Fruit fly (Drosophila melanogaster) whole organism, embryonic: ENCODE data around the gene CG7766.

Experiments used
- ATbp ChIP-seq: fragments of 200-800 bp; sonication (Bioruptor generic); optimal IDR thresholded peaks from 2 replicates; lab custom pipeline; 2017; ENCODE audit warnings: missing biosample characterization, mild to moderate bottlenecking, missing genetic modification characterization, missing genetic modification reagents
- Abd-B ChIP-seq: fragments of 200-800 bp; sonication (Bioruptor generic); optimal IDR thresholded peaks from 2 replicates; lab custom pipeline; 2018; ENCODE audit warnings: missing biosample characterization, mild to moderate bottlenecking, missing genetic modification characterization, moderate library complexity
- CG11695 ChIP-seq: fragments of 200-800 bp; sonication (Bioruptor generic); IDR thresholded peaks from 3 replicates; pipeline ENCODE4 v1.3.6; 2022; ENCODE audit warnings: missing biosample characterization, missing genetic modification characterization
- CG13296 ChIP-seq: fragments of 200-800 bp; sonication (Bioruptor generic); optimal IDR thresholded peaks from 3 replicates; lab custom pipeline; 2018; ENCODE audit warnings: missing biosample characterization, mild to moderate bottlenecking, missing genetic modification characterization
- CG14667 ChIP-seq: fragments of 200-800 bp; sonication (Bioruptor generic); IDR thresholded peaks from 2 replicates; pipeline ENCODE4 v1.3.6; 2022; ENCODE audit warnings: missing biosample characterization, missing genetic modification characterization
- CG2678 ChIP-seq: fragments of 200-800 bp; sonication (Bioruptor generic); optimal IDR thresholded peaks from 3 replicates; lab custom pipeline; 2019; ENCODE audit warnings: missing biosample characterization, mild to moderate bottlenecking, missing genetic modification characterization, moderate library complexity
- CG2875 ChIP-seq: fragments of 200-800 bp; sonication (Bioruptor generic); optimal IDR thresholded peaks from 2 replicates; lab custom pipeline; 2017; ENCODE audit warnings: missing biosample characterization, mild to moderate bottlenecking, missing genetic modification characterization, missing genetic modification reagents
- CG3407 ChIP-seq: fragments of 200-800 bp; sonication (Bioruptor generic); optimal IDR thresholded peaks from 2 replicates; lab custom pipeline; 2018; ENCODE audit warnings: missing biosample characterization, mild to moderate bottlenecking, missing genetic modification characterization
- CG3847 ChIP-seq: fragments of 200-800 bp; sonication (Bioruptor generic); IDR thresholded peaks from 2 replicates; pipeline ENCODE4 v1.3.6; 2022; ENCODE audit warnings: missing biosample characterization, missing genetic modification characterization
- CG4404 ChIP-seq: fragments of 200-800 bp; sonication (Bioruptor generic); IDR thresholded peaks from 2 replicates; pipeline ENCODE4 v1.3.6; 2022; ENCODE audit warnings: missing biosample characterization, missing genetic modification characterization
- CG4730 ChIP-seq: fragments of 200-800 bp; sonication (Bioruptor generic); IDR thresholded peaks from 2 replicates; pipeline ENCODE4 v1.3.6; 2022; ENCODE audit warnings: missing biosample characterization, missing genetic modification characterization
- CG5953 ChIP-seq: fragments of 200-800 bp; sonication (Bioruptor generic); IDR thresholded peaks from 2 replicates; pipeline ENCODE4 v1.3.6; 2022; ENCODE audit warnings: missing biosample characterization, missing genetic modification characterization
- CG6765 ChIP-seq: fragments of 200-800 bp; sonication (Bioruptor generic); optimal IDR thresholded peaks from 3 replicates; lab custom pipeline; 2017; ENCODE audit warnings: missing biosample characterization, mild to moderate bottlenecking, missing genetic modification characterization
- CG6813 ChIP-seq: fragments of 200-800 bp; sonication (Bioruptor generic); optimal IDR thresholded peaks from 2 replicates; lab custom pipeline; 2017; ENCODE audit warnings: missing biosample characterization, missing genetic modification characterization, mild to moderate bottlenecking, moderate library complexity, missing genetic modification reagents
- CG8944 ChIP-seq: fragments of 200-800 bp; sonication (Bioruptor generic); optimal IDR thresholded peaks from 3 replicates; lab custom pipeline; 2016; ENCODE audit warnings: missing biosample characterization, missing genetic modification characterization
- CG9797 ChIP-seq: fragments of 200-800 bp; sonication (Bioruptor generic); optimal IDR thresholded peaks from 3 replicates; lab custom pipeline; 2018; ENCODE audit warnings: missing biosample characterization, mild to moderate bottlenecking, missing genetic modification characterization
- CHES-1-like ChIP-seq: fragments of 200-800 bp; sonication (Bioruptor generic); optimal IDR thresholded peaks from 2 replicates; lab custom pipeline; 2016; ENCODE audit warnings: missing biosample characterization, missing genetic modification characterization
- Dip2 ChIP-seq: fragments of 200-800 bp; sonication (Bioruptor generic); IDR thresholded peaks from 2 replicates; pipeline ENCODE4 v1.3.6; 2022; ENCODE audit warnings: missing biosample characterization, missing genetic modification characterization
- Dip3 ChIP-seq: fragments of 200-800 bp; sonication (Bioruptor generic); optimal IDR thresholded peaks from 3 replicates; lab custom pipeline; 2016; ENCODE audit warnings: missing biosample characterization, missing genetic modification characterization
- Dll ChIP-seq: fragments of 200-800 bp; sonication (Bioruptor generic); IDR thresholded peaks from 4 replicates; pipeline ENCODE4 v1.3.6; 2022; ENCODE audit warnings: missing biosample characterization, missing genetic modification characterization; ENCODE audit not compliant: partially characterized antibody
- Drgx ChIP-seq: fragments of 200-800 bp; sonication (Bioruptor generic); IDR thresholded peaks from 2 replicates; pipeline ENCODE4 v1.3.6; 2022; ENCODE audit warnings: missing biosample characterization, missing genetic modification characterization
- E2f2 ChIP-seq: fragments of 200-800 bp; sonication (Bioruptor generic); IDR thresholded peaks from 2 replicates; pipeline ENCODE4 v1.3.6; 2022; ENCODE audit warnings: missing biosample characterization, missing genetic modification characterization
- HHEX ChIP-seq: fragments of 200-800 bp; sonication (Bioruptor generic); optimal IDR thresholded peaks from 3 replicates; lab custom pipeline; 2017; ENCODE audit warnings: missing biosample characterization, mild to moderate bottlenecking, missing genetic modification characterization, missing genetic modification reagents
- Hsf ChIP-seq: fragments of 200-800 bp; sonication (Bioruptor generic); optimal IDR thresholded peaks from 3 replicates; lab custom pipeline; 2016; ENCODE audit warnings: missing biosample characterization, missing genetic modification characterization
- Meics ChIP-seq: fragments of 200-800 bp; sonication (Bioruptor generic); optimal IDR thresholded peaks from 2 replicates; lab custom pipeline; 2017; ENCODE audit warnings: missing biosample characterization, mild to moderate bottlenecking, missing genetic modification characterization
- Myb ChIP-seq: fragments of 200-800 bp; sonication (Bioruptor generic); optimal IDR thresholded peaks from 2 replicates; lab custom pipeline; 2016; ENCODE audit warnings: missing biosample characterization, missing genetic modification characterization
- Oli ChIP-seq: fragments of 200-800 bp; sonication (Bioruptor generic); optimal IDR thresholded peaks from 2 replicates; lab custom pipeline; 2018; ENCODE audit warnings: missing biosample characterization, mild to moderate bottlenecking, missing genetic modification characterization, moderate library complexity
- PHDP ChIP-seq: fragments of 200-800 bp; sonication (Bioruptor generic); optimal IDR thresholded peaks from 3 replicates; lab custom pipeline; 2018; ENCODE audit warnings: missing biosample characterization, mild to moderate bottlenecking, missing genetic modification characterization, moderate library complexity
- Ptx1 ChIP-seq: fragments of 200-800 bp; sonication (Bioruptor generic); IDR thresholded peaks from 2 replicates; pipeline ENCODE4 v1.3.6; 2022; ENCODE audit warnings: missing biosample characterization, missing genetic modification characterization
- al ChIP-seq: fragments of 200-800 bp; sonication (Bioruptor generic); IDR thresholded peaks from 2 replicates; pipeline ENCODE4 v1.3.6; 2022; ENCODE audit warnings: missing biosample characterization, missing genetic modification characterization
- az2 ChIP-seq: fragments of 200-800 bp; sonication (Bioruptor generic); optimal IDR thresholded peaks from 3 replicates; lab custom pipeline; 2016; ENCODE audit warnings: missing biosample characterization, missing genetic modification characterization
- br ChIP-seq: fragments of >200 bp; optimal IDR thresholded peaks from 2 replicates; lab custom pipeline; 2017
- btn ChIP-seq: fragments of 200-800 bp; sonication (Bioruptor generic); optimal IDR thresholded peaks from 2 replicates; lab custom pipeline; 2016; ENCODE audit warnings: missing biosample characterization, missing genetic modification characterization
- chn ChIP-seq: fragments of 200-800 bp; sonication (Bioruptor generic); optimal IDR thresholded peaks from 2 replicates; lab custom pipeline; 2016; ENCODE audit warnings: missing biosample characterization, missing genetic modification characterization
- dimm ChIP-seq: fragments of 200-800 bp; sonication (Bioruptor generic); IDR thresholded peaks from 2 replicates; pipeline ENCODE4 v1.3.6; 2022; ENCODE audit warnings: missing biosample characterization, missing genetic modification characterization
- dmrt11E ChIP-seq: fragments of 200-800 bp; sonication (Bioruptor generic); optimal IDR thresholded peaks from 3 replicates; lab custom pipeline; 2018; ENCODE audit warnings: missing biosample characterization, mild to moderate bottlenecking, missing genetic modification characterization, moderate library complexity
- fd64A ChIP-seq: fragments of 200-800 bp; sonication (Bioruptor generic); optimal IDR thresholded peaks from 3 replicates; lab custom pipeline; 2018; ENCODE audit warnings: missing biosample characterization, mild to moderate bottlenecking, missing genetic modification characterization
- gsb-n ChIP-seq: fragments of 200-800 bp; sonication (Bioruptor generic); optimal IDR thresholded peaks from 3 replicates; lab custom pipeline; 2018; ENCODE audit warnings: missing biosample characterization, mild to moderate bottlenecking, missing genetic modification characterization
- her ChIP-seq: fragments of 200-800 bp; sonication (Bioruptor generic); optimal IDR thresholded peaks from 2 replicates; lab custom pipeline; 2016; ENCODE audit warnings: missing biosample characterization, missing genetic modification characterization
- insv ChIP-seq, 2 experiments: fragments of 200-800 bp; sonication (Bioruptor generic); optimal IDR thresholded peaks; 3 replicates each; lab custom pipeline; 2016 to 2018; ENCODE audit warnings: missing biosample characterization in 2 of 2, missing genetic modification characterization in 2 of 2
- kah ChIP-seq: fragments of 200-800 bp; sonication (Bioruptor generic); optimal IDR thresholded peaks from 2 replicates; lab custom pipeline; 2018; ENCODE audit warnings: missing biosample characterization, mild to moderate bottlenecking, missing genetic modification characterization
- lilli ChIP-seq: fragments of 200-800 bp; sonication (Bioruptor generic); optimal IDR thresholded peaks from 3 replicates; lab custom pipeline; 2016; ENCODE audit warnings: missing biosample characterization, missing genetic modification characterization
- maf-S ChIP-seq: fragments of 200-800 bp; sonication (Bioruptor generic); optimal IDR thresholded peaks from 2 replicates; lab custom pipeline; 2016; ENCODE audit warnings: missing biosample characterization, missing genetic modification characterization
- oc ChIP-seq: fragments of 200-800 bp; sonication (Bioruptor generic); optimal IDR thresholded peaks from 2 replicates; lab custom pipeline; 2018; ENCODE audit warnings: missing biosample characterization, mild to moderate bottlenecking, missing genetic modification characterization, moderate library complexity
- org-1 ChIP-seq: fragments of 200-800 bp; sonication (Bioruptor generic); optimal IDR thresholded peaks from 2 replicates; lab custom pipeline; 2017; ENCODE audit warnings: missing biosample characterization, missing genetic modification characterization
- pb ChIP-seq: fragments of 200-800 bp; sonication (Bioruptor generic); optimal IDR thresholded peaks from 3 replicates; lab custom pipeline; 2016; ENCODE audit warnings: missing biosample characterization, missing genetic modification characterization
- ranshi ChIP-seq: fragments of 200-800 bp; sonication (Bioruptor generic); IDR thresholded peaks from 2 replicates; pipeline ENCODE4 v1.3.6; 2022; ENCODE audit warnings: missing biosample characterization, missing genetic modification characterization
- sens-2 ChIP-seq: fragments of 200-800 bp; sonication (Bioruptor generic); IDR thresholded peaks from 2 replicates; pipeline ENCODE4 v1.3.6; 2022; ENCODE audit warnings: missing biosample characterization, missing genetic modification characterization
- sisA ChIP-seq: fragments of 200-800 bp; sonication (Bioruptor generic); IDR thresholded peaks from 2 replicates; pipeline ENCODE4 v1.3.6; 2022; ENCODE audit warnings: missing biosample characterization, missing genetic modification characterization
- slou ChIP-seq: fragments of 200-800 bp; sonication (Bioruptor generic); optimal IDR thresholded peaks from 3 replicates; lab custom pipeline; 2016; ENCODE audit warnings: missing biosample characterization, missing genetic modification characterization
- zen ChIP-seq: fragments of 200-800 bp; sonication (Bioruptor generic); optimal IDR thresholded peaks from 3 replicates; lab custom pipeline; 2018; ENCODE audit warnings: missing biosample characterization, mild to moderate bottlenecking, missing genetic modification characterization, moderate library complexity
- zen2 ChIP-seq: fragments of 200-800 bp; sonication (Bioruptor generic); IDR thresholded peaks from 3 replicates; pipeline ENCODE4 v1.3.6; 2022; ENCODE audit warnings: missing biosample characterization, missing genetic modification characterization; ENCODE audit not compliant: partially characterized antibody

CG7766 gene

DNA sequence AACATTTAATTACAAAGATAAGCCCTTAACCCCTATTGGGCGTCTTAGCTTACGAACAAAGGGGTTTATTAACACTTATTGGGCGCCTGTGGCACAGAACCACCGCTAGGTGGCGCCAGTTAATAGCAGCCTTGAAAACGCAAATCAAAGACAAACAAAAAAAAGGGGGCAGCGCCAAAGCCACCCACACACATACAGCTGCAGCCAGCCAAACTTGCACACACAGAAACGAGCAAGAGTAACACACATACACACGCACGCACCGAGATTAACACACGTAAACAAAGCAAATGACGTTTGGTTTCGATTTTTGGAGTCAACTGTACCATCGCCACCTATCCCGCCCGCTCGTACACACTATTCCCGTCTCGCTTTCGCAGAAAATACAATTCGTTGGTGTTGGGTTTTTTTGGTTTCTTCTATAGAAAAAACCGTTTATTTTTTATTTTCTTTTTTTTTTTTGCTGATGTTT, 48.6 kb upstream of the CG7766 start (continued):
- TF ChIP-seq CHES-1-like (GFP tag; lab: Kevin White, UChicago) = peak; percentile 38
- peak; percentile 86 for TF ChIP-seq chn (GFP tag; lab: Kevin White, UChicago)
- no peak for TF ChIP-seq org-1
- TF ChIP-seq pb (GFP tag; lab: Kevin White, UChicago) = no peak
- TF ChIP-seq CG6813 = no peak
- TF ChIP-seq Dip3 (GFP tag; lab: Kevin White, UChicago) = no peak
- no peak for TF ChIP-seq Abd-B (GFP tag; lab: Kevin White, UChicago)
- TF ChIP-seq kah (GFP tag; lab: Kevin White, UChicago) = no peak
- TF ChIP-seq oc (tag; lab: Kevin White, UChicago) = peak; percentile 47
- 0 out of 2 replicates have a peak, but pooled peaks have one; percentile 30 for TF ChIP-seq sens-2 (GFP tag; lab: Robert Waterston, UW)
- no peak for TF ChIP-seq CG4404 (GFP tag; lab: Robert Waterston, UW)
- TF ChIP-seq HHEX (GFP tag; lab: Kevin White, UChicago) = peak; percentile 3
- peak; percentile 36 for TF ChIP-seq CG3847 (GFP tag; lab: Robert Waterston, UW)
- peak; percentile 9 for TF ChIP-seq slou (GFP tag; lab: Kevin White, UChicago)
- TF ChIP-seq CG8944 = no peak
- TF ChIP-seq sisA (GFP tag; lab: Robert Waterston, UW) = no peak
- no peak for TF ChIP-seq dimm (GFP tag; lab: Robert Waterston, UW)
- TF ChIP-seq lilli (GFP tag; lab: Kevin White, UChicago) = peak; percentile 42
- TF ChIP-seq CG14667 (GFP tag; lab: Robert Waterston, UW) = no peak
- peak; percentile 29 for TF ChIP-seq her (GFP tag; lab: Kevin White, UChicago)
- peak; percentile 57; the same call in 1 of the 2 replicates for TF ChIP-seq Ptx1 (GFP tag; lab: Robert Waterston, UW)
- no peak for TF ChIP-seq Oli (tag; lab: Kevin White, UChicago)
- TF ChIP-seq Meics = peak; percentile 49
- no peak for TF ChIP-seq dmrt11E
- TF ChIP-seq gsb-n (tag; lab: Kevin White, UChicago) = no peak
- TF ChIP-seq ranshi = peak; percentile 5; the same call in 1 of the 2 replicates
- TF ChIP-seq CG4730 (GFP tag; lab: Robert Waterston, UW) = no peak
- TF ChIP-seq CG11695 = no peak
- TF ChIP-seq CG2875 (GFP tag; lab: Kevin White, UChicago) = no peak
- peak; percentile 1 for TF ChIP-seq CG6765
- TF ChIP-seq Hsf (GFP tag; lab: Kevin White, UChicago) = peak; percentile 35
- TF ChIP-seq CG2678 (tag; lab: Kevin White, UChicago) = no peak
- TF ChIP-seq maf-S (GFP tag; lab: Kevin White, UChicago) = no peak
- TF ChIP-seq Drgx (GFP tag; lab: Robert Waterston, UW) = peak; percentile 68
- no peak for TF ChIP-seq CG5953 (GFP tag; lab: Robert Waterston, UW)
- peak; percentile 30; the same call in 1 of the 2 replicates for TF ChIP-seq E2f2 (GFP tag; lab: Robert Waterston, UW)
- peak; percentile 54 for TF ChIP-seq PHDP (tag; lab: Kevin White, UChicago)
- TF ChIP-seq Dip2 = peak; percentile 69; the same call in 1 of the 2 replicates
- TF ChIP-seq fd64A (GFP tag; lab: Kevin White, UChicago) = no peak
- TF ChIP-seq insv (GFP tag; optimal IDR thresholded peaks at IDR 0.05; lab: Kevin White, UChicago) = peak in 1 of 2 experiments; percentile 7
- no peak for TF ChIP-seq Dll (GFP tag; lab: Robert Waterston, UW)
- TF ChIP-seq az2 = peak; percentile 33
- TF ChIP-seq zen (tag; lab: Kevin White, UChicago) = no peak
- no peak for TF ChIP-seq br (lab: Kevin White, UChicago)
- TF ChIP-seq ATbp (GFP tag; lab: Kevin White, UChicago) = peak; percentile 84
- TF ChIP-seq CG9797 (GFP tag; lab: Kevin White, UChicago) = no peak
- TF ChIP-seq CG3407 (GFP tag; lab: Kevin White, UChicago) = no peak
- peak; percentile 40 for TF ChIP-seq CG13296 (GFP tag; lab: Kevin White, UChicago)
- TF ChIP-seq al (GFP tag; lab: Robert Waterston, UW) = no peak
- no peak for TF ChIP-seq Myb
- TF ChIP-seq zen2 (GFP tag; lab: Robert Waterston, UW) = no peak
- TF ChIP-seq btn (GFP tag; lab: Kevin White, UChicago) = no peak
